Fruit fly (Drosophila melanogaster) whole organism, embryonic: Measurements from ENCODE around the gene Ugt35A1.

ENCODE experiments used
- CG10565 ChIP-seq: fragments of 200-800 bp; sonication (Bioruptor generic); optimal IDR thresholded peaks from 3 replicates; lab custom pipeline; 2016; ENCODE audit warnings: missing biosample characterization, mild to moderate bottlenecking, missing genetic modification characterization
- CG11398 ChIP-seq: fragments of 200-800 bp; sonication (Bioruptor generic); optimal IDR thresholded peaks from 2 replicates; lab custom pipeline; 2016; ENCODE audit warnings: missing biosample characterization, missing genetic modification characterization
- CG12659 ChIP-seq: fragments of 200-800 bp; sonication (Bioruptor generic); optimal IDR thresholded peaks from 3 replicates; lab custom pipeline; 2017; ENCODE audit warnings: mild to moderate bottlenecking, missing biosample characterization, missing genetic modification reagents, missing genetic modification characterization
- CG14050 ChIP-seq: fragments of 200-800 bp; sonication (Bioruptor generic); IDR thresholded peaks from 3 replicates; pipeline ENCODE4 v1.3.6; 2022; ENCODE audit warnings: missing biosample characterization, missing genetic modification characterization
- CG1603 ChIP-seq: fragments of 200-800 bp; sonication (Bioruptor generic); optimal IDR thresholded peaks from 2 replicates; lab custom pipeline; 2019; ENCODE audit warnings: missing biosample characterization, mild to moderate bottlenecking, missing genetic modification characterization, moderate library complexity
- CG16779 ChIP-seq: fragments of 200-800 bp; sonication (Bioruptor generic); IDR thresholded peaks from 2 replicates; pipeline ENCODE4 v1.3.6; 2022; ENCODE audit warnings: missing biosample characterization, missing genetic modification characterization
- CG17568 ChIP-seq: fragments of 200-800 bp; sonication (Bioruptor generic); optimal IDR thresholded peaks from 2 replicates; lab custom pipeline; 2018; ENCODE audit warnings: missing biosample characterization, mild to moderate bottlenecking, missing genetic modification characterization, moderate library complexity
- CG17912 ChIP-seq: fragments of 200-800 bp; sonication (Bioruptor generic); optimal IDR thresholded peaks from 2 replicates; lab custom pipeline; 2018; ENCODE audit warnings: missing biosample characterization, mild to moderate bottlenecking, missing genetic modification characterization
- CG2712 ChIP-seq: fragments of 200-800 bp; optimal IDR thresholded peaks from 3 replicates; lab custom pipeline; 2019; ENCODE audit warnings: missing biosample characterization, mild to moderate bottlenecking, missing genetic modification characterization, moderate library complexity
- CG31224 ChIP-seq: fragments of 200-800 bp; sonication (Bioruptor generic); IDR thresholded peaks from 2 replicates; pipeline ENCODE4 v1.3.6; 2022; ENCODE audit warnings: missing biosample characterization, missing genetic modification characterization
- CG4617 ChIP-seq: fragments of 200-800 bp; sonication (Bioruptor generic); optimal IDR thresholded peaks from 3 replicates; lab custom pipeline; 2016; ENCODE audit warnings: missing biosample characterization, missing genetic modification characterization, borderline replicate concordance
- CG4854 ChIP-seq: fragments of 200-800 bp; sonication (Bioruptor generic); optimal IDR thresholded peaks from 2 replicates; lab custom pipeline; 2016; ENCODE audit warnings: missing biosample characterization, missing genetic modification characterization, inconsistent platforms
- CG6254 ChIP-seq: fragments of 200-800 bp; sonication (Bioruptor generic); optimal IDR thresholded peaks from 3 replicates; lab custom pipeline; 2017; ENCODE audit warnings: mild to moderate bottlenecking, missing biosample characterization, missing genetic modification reagents, missing genetic modification characterization
- CG6791 ChIP-seq: fragments of 200-800 bp; sonication (Bioruptor generic); IDR thresholded peaks from 3 replicates; pipeline ENCODE4 v1.3.6; 2022; ENCODE audit warnings: missing biosample characterization, missing genetic modification characterization; ENCODE audit not compliant: partially characterized antibody
- CG7372 ChIP-seq: fragments of 200-800 bp; sonication (Bioruptor generic); IDR thresholded peaks from 2 replicates; pipeline ENCODE4 v1.3.6; 2022; ENCODE audit warnings: missing biosample characterization, missing genetic modification characterization
- CG7556 ChIP-seq: fragments of 200-800 bp; sonication (Bioruptor generic); optimal IDR thresholded peaks from 2 replicates; lab custom pipeline; 2017; ENCODE audit warnings: missing biosample characterization, mild to moderate bottlenecking, missing genetic modification characterization
- CG7987 ChIP-seq: fragments of 200-800 bp; sonication (Bioruptor generic); optimal IDR thresholded peaks from 2 replicates; lab custom pipeline; 2018; ENCODE audit warnings: missing biosample characterization, mild to moderate bottlenecking, missing genetic modification characterization, moderate library complexity
- CG8281 ChIP-seq: fragments of 200-800 bp; sonication (Bioruptor generic); optimal IDR thresholded peaks from 2 replicates; lab custom pipeline; 2018; ENCODE audit warnings: missing biosample characterization, mild to moderate bottlenecking, missing genetic modification characterization, moderate library complexity
- CG8359 ChIP-seq: fragments of 200-800 bp; sonication (Bioruptor generic); optimal IDR thresholded peaks from 2 replicates; lab custom pipeline; 2017; ENCODE audit warnings: missing biosample characterization, mild to moderate bottlenecking, missing genetic modification characterization, borderline replicate concordance
- CG8924 ChIP-seq: fragments of 200-800 bp; optimal IDR thresholded peaks from 3 replicates; lab custom pipeline; 2019; ENCODE audit warnings: missing biosample characterization, mild to moderate bottlenecking, missing genetic modification characterization, moderate library complexity
- CG9437 ChIP-seq: fragments of 200-800 bp; sonication (Bioruptor generic); optimal IDR thresholded peaks from 2 replicates; lab custom pipeline; 2018; ENCODE audit warnings: missing biosample characterization, mild to moderate bottlenecking, missing genetic modification characterization
- CG9932 ChIP-seq: fragments of 200-800 bp; sonication (Bioruptor generic); IDR thresholded peaks from 2 replicates; pipeline ENCODE4 v1.3.6; 2022; ENCODE audit warnings: missing biosample characterization, missing genetic modification characterization
- Dll ChIP-seq: fragments of 200-800 bp; sonication (Bioruptor generic); IDR thresholded peaks from 4 replicates; pipeline ENCODE4 v1.3.6; 2022; ENCODE audit warnings: missing biosample characterization, missing genetic modification characterization; ENCODE audit not compliant: partially characterized antibody
- HmgZ ChIP-seq: fragments of 200-800 bp; sonication (Bioruptor generic); optimal IDR thresholded peaks from 2 replicates; lab custom pipeline; 2018; ENCODE audit warnings: missing biosample characterization, mild to moderate bottlenecking, missing genetic modification characterization
- Mes4 ChIP-seq: fragments of 200-800 bp; sonication (Bioruptor generic); optimal IDR thresholded peaks from 2 replicates; lab custom pipeline; 2016; ENCODE audit warnings: missing biosample characterization, missing genetic modification characterization
- NFAT ChIP-seq: fragments of 200-800 bp; sonication (Bioruptor generic); IDR thresholded peaks from 2 replicates; pipeline ENCODE4 v1.3.6; 2022; ENCODE audit warnings: missing biosample characterization, missing genetic modification characterization
- Sry-δ ChIP-seq: fragments of 200-800 bp; sonication (Bioruptor generic); optimal IDR thresholded peaks from 2 replicates; lab custom pipeline; 2016; ENCODE audit warnings: missing biosample characterization, missing genetic modification characterization
- bcd ChIP-seq: fragments of 200-800 bp; sonication (Bioruptor generic); optimal IDR thresholded peaks from 2 replicates; lab custom pipeline; 2017; ENCODE audit warnings: missing biosample characterization, mild to moderate bottlenecking, missing genetic modification characterization
- cato ChIP-seq: fragments of 200-800 bp; sonication (Bioruptor generic); optimal IDR thresholded peaks from 2 replicates; lab custom pipeline; 2016; ENCODE audit warnings: missing biosample characterization, missing genetic modification characterization, borderline replicate concordance
- chn ChIP-seq: fragments of 200-800 bp; sonication (Bioruptor generic); optimal IDR thresholded peaks from 2 replicates; lab custom pipeline; 2016; ENCODE audit warnings: missing biosample characterization, missing genetic modification characterization
- dati ChIP-seq: fragments of 200-800 bp; sonication (Bioruptor generic); IDR thresholded peaks from 2 replicates; pipeline ENCODE4 v1.3.6; 2022; ENCODE audit warnings: missing biosample characterization, missing genetic modification characterization
- dm ChIP-seq: fragments of 200-800 bp; sonication (Bioruptor generic); optimal IDR thresholded peaks from 3 replicates; lab custom pipeline; 2016; ENCODE audit warnings: missing biosample characterization, missing genetic modification characterization
- dmrt11E ChIP-seq: fragments of 200-800 bp; sonication (Bioruptor generic); optimal IDR thresholded peaks from 3 replicates; lab custom pipeline; 2018; ENCODE audit warnings: missing biosample characterization, mild to moderate bottlenecking, missing genetic modification characterization, moderate library complexity
- dpn ChIP-seq, 2 experiments: fragments of 200-800 bp; sonication (Bioruptor generic); optimal IDR thresholded peaks; 3 replicates each; lab custom pipeline; 2016; ENCODE audit warnings: missing biosample characterization in 2 of 2, missing genetic modification characterization in 2 of 2
- esg ChIP-seq: fragments of 200-800 bp; sonication (Bioruptor generic); conservative IDR thresholded peaks from 2 replicates; pipeline ENCODE4 v1.3.6; 2022; ENCODE audit warnings: missing biosample characterization, missing genetic modification characterization
- gfzf ChIP-seq: fragments of 200-800 bp; sonication (Bioruptor generic); optimal IDR thresholded peaks from 2 replicates; lab custom pipeline; 2016; ENCODE audit warnings: missing biosample characterization, mild to moderate bottlenecking, missing genetic modification characterization, moderate library complexity
- kah ChIP-seq: fragments of 200-800 bp; sonication (Bioruptor generic); optimal IDR thresholded peaks from 2 replicates; lab custom pipeline; 2018; ENCODE audit warnings: missing biosample characterization, mild to moderate bottlenecking, missing genetic modification characterization
- lov ChIP-seq, 2 experiments: fragments of 200-800 bp in 1 of 2; fragments of >200 bp in 1 of 2; sonication (Bioruptor generic) in 1 of 2; IDR thresholded peaks in 1 of 2; optimal IDR thresholded peaks in 1 of 2; 2 replicates in 1 of 2; 3 replicates in 1 of 2; pipeline versions ENCODE4 v1.3.6 to Lab custom; 2017 to 2022; ENCODE audit warnings: missing biosample characterization in 1 of 2, missing genetic modification characterization in 1 of 2
- nerfin-1 ChIP-seq: fragments of 200-800 bp; sonication (Bioruptor generic); optimal IDR thresholded peaks from 3 replicates; lab custom pipeline; 2019; ENCODE audit warnings: missing biosample characterization, mild to moderate bottlenecking, missing genetic modification characterization, moderate library complexity
- nerfin-2 ChIP-seq: fragments of 200-800 bp; sonication (Bioruptor generic); IDR thresholded peaks from 2 replicates; pipeline ENCODE4 v1.3.6; 2022; ENCODE audit warnings: missing biosample characterization, missing genetic modification characterization; ENCODE audit not compliant: partially characterized antibody
- scrt ChIP-seq: fragments of 200-800 bp; sonication (Bioruptor generic); optimal IDR thresholded peaks from 2 replicates; lab custom pipeline; 2018; ENCODE audit warnings: missing biosample characterization, mild to moderate bottlenecking, missing genetic modification characterization, moderate library complexity
- sd ChIP-seq: fragments of 200-800 bp; sonication (Bioruptor generic); optimal IDR thresholded peaks from 3 replicates; lab custom pipeline; 2018; ENCODE audit warnings: missing biosample characterization, mild to moderate bottlenecking, missing genetic modification characterization, moderate library complexity
- sens-2 ChIP-seq: fragments of 200-800 bp; sonication (Bioruptor generic); IDR thresholded peaks from 2 replicates; pipeline ENCODE4 v1.3.6; 2022; ENCODE audit warnings: missing biosample characterization, missing genetic modification characterization
- sim ChIP-seq: fragments of 200-800 bp; sonication (Bioruptor generic); IDR thresholded peaks from 2 replicates; pipeline ENCODE4 v1.3.6; 2022; ENCODE audit warnings: missing biosample characterization, missing genetic modification characterization
- tin ChIP-seq: fragments of 200-800 bp; sonication (Bioruptor generic); optimal IDR thresholded peaks from 3 replicates; lab custom pipeline; 2016; ENCODE audit warnings: missing biosample characterization, missing genetic modification characterization
- tna ChIP-seq: fragments of 200-800 bp; sonication (Bioruptor generic); IDR thresholded peaks from 2 replicates; pipeline ENCODE4 v1.3.6; 2022; ENCODE audit warnings: missing biosample characterization, missing genetic modification characterization; ENCODE audit not compliant: partially characterized antibody
- vvl ChIP-seq: fragments of 200-800 bp; sonication (Bioruptor generic); IDR thresholded peaks from 2 replicates; pipeline ENCODE4 v1.3.6; 2022; ENCODE audit warnings: missing biosample characterization, missing genetic modification characterization
- wor ChIP-seq: fragments of 200-800 bp; sonication (Bioruptor generic); IDR thresholded peaks from 2 replicates; pipeline ENCODE4 v1.3.6; 2022; ENCODE audit warnings: missing biosample characterization, missing genetic modification characterization
- zf30C ChIP-seq: fragments of 200-800 bp; sonication (Bioruptor generic); optimal IDR thresholded peaks from 3 replicates; lab custom pipeline; 2018; ENCODE audit warnings: missing biosample characterization, mild to moderate bottlenecking, missing genetic modification characterization

The Ugt35A1 gene

dm6 chr3R:11200885-11201421, 28.5 kb upstream of the Ugt35A1 start (continued):
- peak; percentile 29; the same call in 2 of the 3 replicates for TF ChIP-seq CG14050 (GFP tag; lab: Robert Waterston, UW)
- no peak for TF ChIP-seq tna (GFP tag; lab: Robert Waterston, UW)
- peak; percentile 33 for TF ChIP-seq CG9437 (GFP tag; lab: Kevin White, UChicago)
- no peak for TF ChIP-seq CG4617 (GFP tag; lab: Kevin White, UChicago)
- TF ChIP-seq CG9932: peak; percentile 40
- no peak for TF ChIP-seq zf30C (GFP tag; lab: Kevin White, UChicago)
- TF ChIP-seq sd: peak; percentile 69
- no peak for TF ChIP-seq dati (GFP tag; lab: Robert Waterston, UW)
- TF ChIP-seq CG8359: no peak
- TF ChIP-seq esg (GFP tag; lab: Robert Waterston, UW): peak; percentile 62
- TF ChIP-seq CG2712 (tag; lab: Kevin White, UChicago): peak; percentile 51
- no peak for TF ChIP-seq dm
- TF ChIP-seq CG7987 (GFP tag; lab: Kevin White, UChicago): no peak
- TF ChIP-seq CG4854 (GFP tag; lab: Kevin White, UChicago): no peak
- no peak for TF ChIP-seq NFAT (GFP tag; lab: Robert Waterston, UW)
- TF ChIP-seq sens-2 (GFP tag; lab: Robert Waterston, UW): no peak
- no peak for TF ChIP-seq CG16779 (GFP tag; lab: Robert Waterston, UW)
- TF ChIP-seq Dll: no peak
- no peak for TF ChIP-seq Mes4 (GFP tag; lab: Kevin White, UChicago)
- TF ChIP-seq scrt: peak; percentile 63
- peak; percentile 58 for TF ChIP-seq CG8924 (tag; lab: Kevin White, UChicago)
- no peak for TF ChIP-seq cato (GFP tag; lab: Kevin White, UChicago)
- TF ChIP-seq wor: peak; percentile 21; the same call in 1 of the 2 replicates
- no peak for TF ChIP-seq CG11398
- TF ChIP-seq CG7372 (GFP tag; lab: Robert Waterston, UW): no peak
- TF ChIP-seq dmrt11E: no peak
- TF ChIP-seq CG12659 (GFP tag; lab: Kevin White, UChicago): peak; percentile 47
- no peak for TF ChIP-seq nerfin-1
- no peak for TF ChIP-seq nerfin-2 (GFP tag; lab: Robert Waterston, UW)
- no peak for TF ChIP-seq CG6791 (GFP tag; lab: Robert Waterston, UW)
- TF ChIP-seq lov (optimal IDR thresholded peaks at IDR 0.05; lab: Kevin White, UChicago): no peak
- no peak for TF ChIP-seq lov (GFP tag; IDR thresholded peaks at IDR 0.05; lab: Robert Waterston, UW)
- no peak for TF ChIP-seq CG6254 (GFP tag; lab: Kevin White, UChicago)
- no peak for TF ChIP-seq CG17912 (GFP tag; lab: Kevin White, UChicago)
- peak; percentile 55 for TF ChIP-seq CG17568 (GFP tag; lab: Kevin White, UChicago)
- TF ChIP-seq sim (GFP tag; lab: Robert Waterston, UW): no peak
- peak; percentile 32 for TF ChIP-seq CG1603 (tag; lab: Kevin White, UChicago)
- TF ChIP-seq kah: no peak
- peak; percentile 5 for TF ChIP-seq tin (GFP tag; lab: Kevin White, UChicago)
- TF ChIP-seq gfzf: no peak
- no peak for TF ChIP-seq chn (GFP tag; lab: Kevin White, UChicago)
- no peak for TF ChIP-seq Sry-δ
- peak; percentile 2 for TF ChIP-seq CG8281
- peak; percentile 51 for TF ChIP-seq CG7556
- TF ChIP-seq CG31224 (GFP tag; lab: Robert Waterston, UW): peak; percentile 54
- TF ChIP-seq vvl (GFP tag; lab: Robert Waterston, UW): peak; percentile 68
- peak in 1 of 2 experiments; percentile 65 for TF ChIP-seq dpn (GFP tag; optimal IDR thresholded peaks at IDR 0.05; lab: Kevin White, UChicago)
- TF ChIP-seq CG10565 (GFP tag; lab: Kevin White, UChicago): no peak
- TF ChIP-seq bcd: peak; percentile 58
- TF ChIP-seq HmgZ (tag; lab: Kevin White, UChicago): peak; percentile 26
